Worm (Caenorhabditis elegans): ENCODE measurements around the gene fbxa-12.
"Not testable (repeated sequence)": the region's sequence is repeated elsewhere in the genome, so short reads cannot be mapped to it uniquely, and the experiment has no call there.

ce11 chrIII:2271016-2271590, 51.6 kb downstream of the fbxa-12 start:
- TF ChIP-seq tbp1 (GFP tag; optimal IDR thresholded peaks at IDR 0.05); unc-130 (GFP tag; optimal IDR thresholded peaks at IDR 0.05); B0019.2 (GFP tag; conservative IDR thresholded peaks at IDR 0.05): not testable (repeated sequence)
